Worm (Caenorhabditis elegans) whole organism, midembryonic: ENCODE data around the gene F26A1.8.
"Not testable (repeated sequence)": the region's sequence is repeated elsewhere in the genome, so short reads cannot be mapped to it uniquely, and the experiment has no call there.

Source experiments
- T22C8.4 ChIP-seq: fragments of 200-800 bp; sonication (Bioruptor generic); IDR thresholded peaks from 2 replicates; pipeline ENCODE4 v1.3.6; 2022; ENCODE audit warnings: missing genetic modification characterization, missing compliant biosample characterization
- cog-1 ChIP-seq: sonication (generic microtip); optimal IDR thresholded peaks from 2 replicates; lab custom pipeline; 2016; ENCODE audit warnings: missing genetic modification characterization, missing compliant biosample characterization
- flt-1 ChIP-seq: fragments of 200-800 bp; sonication (Bioruptor generic); IDR thresholded peaks from 2 replicates; pipeline ENCODE4 v1.3.6; 2022; ENCODE audit warnings: missing genetic modification characterization, missing compliant biosample characterization
- klf-2 ChIP-seq: fragments of 200-800 bp; sonication (Bioruptor generic); conservative IDR thresholded peaks from 2 replicates; pipeline ENCODE4 v1.3.6; 2022; ENCODE audit warnings: missing genetic modification reagents, missing genetic modification characterization, missing compliant biosample characterization
- med-1 ChIP-seq: sonication (generic microtip); optimal IDR thresholded peaks from 2 replicates; lab custom pipeline; 2017; ENCODE audit warnings: missing genetic modification characterization, mild to moderate bottlenecking, missing compliant biosample characterization, antibody characterized with exemption, missing genetic modification reagents; ENCODE audit not compliant: insufficient read depth
- ref-1 ChIP-seq: fragments of 200-800 bp; sonication (Bioruptor generic); conservative IDR thresholded peaks from 2 replicates; pipeline ENCODE4 v1.3.6; 2022; ENCODE audit warnings: missing genetic modification reagents, missing genetic modification characterization, missing compliant biosample characterization
- tab-1 ChIP-seq: fragments of 200-800 bp; sonication (Bioruptor generic); IDR thresholded peaks from 2 replicates; pipeline ENCODE4 v1.3.6; 2022; ENCODE audit warnings: missing genetic modification characterization, missing compliant biosample characterization
- ztf-23 ChIP-seq: fragments of 200-800 bp; sonication (Bioruptor generic); IDR thresholded peaks from 2 replicates; pipeline ENCODE4 v1.3.6; 2022; ENCODE audit warnings: missing genetic modification reagents, missing genetic modification characterization, missing compliant biosample characterization
- ztf-29 ChIP-seq: fragments of 200-800 bp; sonication (Bioruptor generic); IDR thresholded peaks from 2 replicates; pipeline ENCODE4 v1.3.6; 2022; ENCODE audit warnings: missing genetic modification reagents, missing genetic modification characterization, missing compliant biosample characterization

F26A1.8 gene

DNA sequence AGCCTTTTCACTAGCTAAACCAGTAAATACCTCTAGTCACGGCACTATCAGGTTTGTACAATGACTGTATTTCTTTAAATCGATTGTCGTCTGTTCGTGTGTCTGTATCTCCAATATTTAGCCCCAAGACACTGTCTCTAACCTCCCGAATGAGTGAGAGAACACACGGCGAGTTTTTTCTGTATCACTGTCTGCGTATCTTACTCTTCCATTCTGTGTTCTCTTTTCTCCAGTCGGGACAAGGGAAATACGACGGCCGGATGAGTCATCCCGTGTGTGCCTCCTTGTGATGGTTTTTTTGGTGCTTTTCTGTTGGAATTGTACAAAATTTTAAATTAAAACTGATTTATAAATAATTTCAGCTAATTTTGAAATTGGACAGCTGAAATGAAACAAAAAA lies 26.0 kb downstream of the F26A1.8 start:
- TF ChIP-seq flt-1 (GFP tag; lab: Robert Waterston, UW) (no peak), T22C8.4 (GFP tag; lab: Robert Waterston, UW) (0 out of 2 replicates have a peak, but pooled peaks have one; percentile 27)

ce11 chrIII:4792560-4793136 lies 29.4 kb downstream of the F26A1.8 start, which contains the start of gene mip-1:
TSS of gene mip-1 (plus strand) at chrIII:4793086.
- no peak for TF ChIP-seq ref-1 (GFP tag; lab: Robert Waterston, UW)
- no peak for TF ChIP-seq med-1 (GFP tag; lab: Kevin White, UChicago)
- TF ChIP-seq cog-1 (tag; lab: Kevin White, UChicago): no peak
- TF ChIP-seq klf-2 (GFP tag; lab: Robert Waterston, UW): no peak
- no peak for TF ChIP-seq tab-1 (GFP tag; lab: Robert Waterston, UW)
- TF ChIP-seq ztf-23 (GFP tag; lab: Robert Waterston, UW): no peak
- no peak for TF ChIP-seq ztf-29 (GFP tag; lab: Robert Waterston, UW)
- no peak for TF ChIP-seq T22C8.4 (GFP tag; lab: Robert Waterston, UW)
- TF ChIP-seq flt-1 (GFP tag; lab: Robert Waterston, UW): no peak

- TF ChIP-seq tab-1 (GFP tag; lab: Robert Waterston, UW): no peak
- TF ChIP-seq cog-1 (tag; lab: Kevin White, UChicago): no peak
- no peak for TF ChIP-seq ztf-29 (GFP tag; lab: Robert Waterston, UW)
- TF ChIP-seq med-1 (GFP tag; lab: Kevin White, UChicago): no peak
- no peak for TF ChIP-seq T22C8.4 (GFP tag; lab: Robert Waterston, UW)
- no peak for TF ChIP-seq klf-2 (GFP tag; lab: Robert Waterston, UW)
- no peak for TF ChIP-seq ztf-23 (GFP tag; lab: Robert Waterston, UW)
- TF ChIP-seq ref-1 (GFP tag; lab: Robert Waterston, UW): no peak
- no peak for TF ChIP-seq flt-1 (GFP tag; lab: Robert Waterston, UW)
Measured at ce11 chrIII:4785714-4786113, 36.3 kb downstream of the F26A1.8 start, which contains the start of gene mel-28. TSS of gene mel-28 (plus strand) at chrIII:4786080.

- not testable (repeated sequence) for TF ChIP-seq klf-2 (GFP tag; lab: Robert Waterston, UW); ztf-23 (GFP tag; lab: Robert Waterston, UW); cog-1 (tag; lab: Kevin White, UChicago)
Measured at ce11 chrIII:4785131-4785530, 36.9 kb downstream of the F26A1.8 start, which contains the start of gene enu-3.2. TSS of gene enu-3.2 (minus strand) at chrIII:4785235.

- not testable (repeated sequence) for TF ChIP-seq ref-1, T22C8.4, ztf-23 (GFP tag; lab: Robert Waterston, UW)
Measured at ce11 chrIII:4781937-4782576, 40.0 kb downstream of the F26A1.8 start, which contains the start of the genes gex-5 and C38D4.10. TSS of gene gex-5 (minus strand) at chrIII:4781987. TSS of gene C38D4.10 (plus strand) at chrIII:4782526.

- TF ChIP-seq T22C8.4 (GFP tag; lab: Robert Waterston, UW) (no peak), klf-2 (GFP tag; lab: Robert Waterston, UW) (no peak), cog-1 (tag; lab: Kevin White, UChicago) (no peak), tab-1 (GFP tag; lab: Robert Waterston, UW) (no peak), ztf-23 (GFP tag; lab: Robert Waterston, UW) (no peak), med-1 (GFP tag; lab: Kevin White, UChicago) (no peak), flt-1 (GFP tag; lab: Robert Waterston, UW) (no peak), ztf-29 (GFP tag; lab: Robert Waterston, UW) (no peak), ref-1 (GFP tag; lab: Robert Waterston, UW) (no peak)
Measured at ce11 chrIII:4779855-4780254, 42.2 kb downstream of the F26A1.8 start, which contains the start of gene B0393.9. TSS of gene B0393.9 (minus strand) at chrIII:4780157.

- TF ChIP-seq flt-1 (GFP tag; lab: Robert Waterston, UW) (no peak), ztf-29 (GFP tag; lab: Robert Waterston, UW) (no peak), ref-1 (GFP tag; lab: Robert Waterston, UW) (no peak), cog-1 (tag; lab: Kevin White, UChicago) (no peak), T22C8.4 (GFP tag; lab: Robert Waterston, UW) (no peak), klf-2 (GFP tag; lab: Robert Waterston, UW) (no peak), med-1 (GFP tag; lab: Kevin White, UChicago) (no peak), tab-1 (GFP tag; lab: Robert Waterston, UW) (no peak), ztf-23 (GFP tag; lab: Robert Waterston, UW) (no peak)
Measured at ce11 chrIII:4778003-4778402, 44.0 kb downstream of the F26A1.8 start, which contains the start of gene B0393.7. TSS of gene B0393.7 (minus strand) at chrIII:4778103.
